Fruit fly (Drosophila melanogaster): ENCODE results near the gene trh.

The trh gene

dm6 chr3L:377222-378071 is 15.0 kb downstream of the trh start (continued):
- TF ChIP-seq bsh (GFP tag; optimal IDR thresholded peaks at IDR 0.05) (peak in 1 of 2 experiments; percentile 94), CG10565 (GFP tag; optimal IDR thresholded peaks at IDR 0.05) (peak; percentile 54), CG9215 (GFP tag; IDR thresholded peaks at IDR 0.05) (peak; percentile 54), D19A (tag; optimal IDR thresholded peaks at IDR 0.05) (peak; percentile 89), BEAF-32 (GFP tag; optimal IDR thresholded peaks at IDR 0.05) (no peak), CG8924 (tag; optimal IDR thresholded peaks at IDR 0.05) (peak; percentile 95), br (optimal IDR thresholded peaks at IDR 0.05) (no peak), Xrp1 (GFP tag; IDR thresholded peaks at IDR 0.05) (peak; percentile 88), Ets65A (GFP tag) (no peak), MBD-R2 (GFP tag; IDR thresholded peaks at IDR 0.05) (peak; percentile 48; the same call in 1 of the 2 replicates), CG9727 (GFP tag; optimal IDR thresholded peaks at IDR 0.05) (peak; percentile 95), CG31441 (GFP tag; IDR thresholded peaks at IDR 0.05) (peak; percentile 97), CG6791 (GFP tag; IDR thresholded peaks at IDR 0.05; ENCODE audit: partially characterized antibody) (no peak), Trl (optimal IDR thresholded peaks at IDR 0.05) (peak in 1 of 2 experiments; percentile 46), Trl (GFP tag; optimal IDR thresholded peaks at IDR 0.05) (no peak), ap (GFP tag; IDR thresholded peaks at IDR 0.05) (peak; percentile 74), CG17568 (GFP tag; optimal IDR thresholded peaks at IDR 0.05) (peak; percentile 98), CG3838 (GFP tag; optimal IDR thresholded peaks at IDR 0.05) (peak; percentile 18), CG32772 (GFP tag; IDR thresholded peaks at IDR 0.05) (peak; percentile 60), Atf6 (GFP tag; IDR thresholded peaks at IDR 0.05) (peak; percentile 74), Ptx1 (GFP tag; IDR thresholded peaks at IDR 0.05) (peak; percentile 66), ase (GFP tag; IDR thresholded peaks at IDR 0.05) (peak; percentile 38; the same call in 1 of the 3 replicates), CG4820 (GFP tag; optimal IDR thresholded peaks at IDR 0.05) (peak; percentile 79), NFAT (GFP tag; IDR thresholded peaks at IDR 0.05) (no peak), CG14441 (GFP tag; IDR thresholded peaks at IDR 0.05) (peak; percentile 63; the same call in 1 of the 2 replicates), CG10267 (tag; optimal IDR thresholded peaks at IDR 0.05) (peak; percentile 88), HLHmδ (GFP tag; optimal IDR thresholded peaks at IDR 0.05) (peak; percentile 41), emc (GFP tag; optimal IDR thresholded peaks at IDR 0.05) (no peak), CG18619 (GFP tag; optimal IDR thresholded peaks at IDR 0.05) (peak; percentile 93), CG7271 (tag; optimal IDR thresholded peaks at IDR 0.05) (peak; percentile 40), kni (GFP tag; optimal IDR thresholded peaks at IDR 0.05) (peak; percentile 26), Deaf1 (tag; optimal IDR thresholded peaks at IDR 0.05) (peak; percentile 69), CG11247 (GFP tag; IDR thresholded peaks at IDR 0.05) (peak; percentile 55; the same call in 1 of the 2 replicates), Gug (GFP tag; IDR thresholded peaks at IDR 0.05) (peak; percentile 43; the same call in 1 of the 4 replicates)

dm6 chr3L:375672-376071 is 16.8 kb downstream of the trh start:
- TF ChIP-seq CG12071 (GFP tag; optimal IDR thresholded peaks at IDR 0.05): no peak
- no peak for TF ChIP-seq Chrac-16 (GFP tag; optimal IDR thresholded peaks at IDR 0.05)
- TF ChIP-seq Deaf1 (tag; optimal IDR thresholded peaks at IDR 0.05): peak; percentile 55
- no peak for TF ChIP-seq CG10267 (tag; optimal IDR thresholded peaks at IDR 0.05)
- peak; percentile 78 for TF ChIP-seq pros (GFP tag; optimal IDR thresholded peaks at IDR 0.05)
- no peak for TF ChIP-seq lov (optimal IDR thresholded peaks at IDR 0.05)
- TF ChIP-seq lov (GFP tag; IDR thresholded peaks at IDR 0.05): no peak
- TF ChIP-seq CG15269 (tag; optimal IDR thresholded peaks at IDR 0.05): peak; percentile 31
